Fruit fly (Drosophila melanogaster) whole organism, adult: ENCODE results near the gene CG12009.
A peak's percentile ranks its signal among the peaks of the same experiment; 100 is the strongest.

Experiments used
- CG11617 ChIP-seq: fragments of 200-800 bp; sonication (Bioruptor generic); optimal IDR thresholded peaks from 2 replicates; lab custom pipeline; 2017; ENCODE audit warnings: mild to moderate bottlenecking, missing biosample characterization, missing genetic modification reagents, missing genetic modification characterization
- CG12768 ChIP-seq: fragments of 200-800 bp; sonication (Bioruptor generic); optimal IDR thresholded peaks from 2 replicates; lab custom pipeline; 2017; ENCODE audit warnings: missing biosample characterization, missing genetic modification characterization, mild to moderate bottlenecking, moderate library complexity, missing genetic modification reagents
- CG1620 ChIP-seq: fragments of 200-800 bp; sonication (Bioruptor generic); optimal IDR thresholded peaks from 2 replicates; lab custom pipeline; 2016; ENCODE audit warnings: missing biosample characterization, missing genetic modification characterization
- CG33017 ChIP-seq: fragments of 200-800 bp; sonication (Bioruptor generic); optimal IDR thresholded peaks from 2 replicates; lab custom pipeline; 2018; ENCODE audit warnings: missing biosample characterization, mild to moderate bottlenecking, missing genetic modification characterization, moderate library complexity
- CG5204 ChIP-seq: fragments of 200-800 bp; sonication (Bioruptor generic); optimal IDR thresholded peaks from 2 replicates; lab custom pipeline; 2016; ENCODE audit warnings: missing biosample characterization, missing genetic modification characterization
- CG7045 ChIP-seq: fragments of 200-800 bp; sonication (Bioruptor generic); optimal IDR thresholded peaks from 2 replicates; lab custom pipeline; 2017; ENCODE audit warnings: missing biosample characterization, mild to moderate bottlenecking, missing genetic modification characterization
- CG7101 ChIP-seq: fragments of 200-800 bp; sonication (Bioruptor generic); optimal IDR thresholded peaks from 2 replicates; lab custom pipeline; 2018; ENCODE audit warnings: missing biosample characterization, mild to moderate bottlenecking, missing genetic modification characterization, moderate library complexity
- Clk ChIP-seq: fragments of 200-800 bp; sonication (Bioruptor generic); optimal IDR thresholded peaks from 2 replicates; lab custom pipeline; 2017; ENCODE audit warnings: missing biosample characterization, missing genetic modification characterization
- Crg-1 ChIP-seq: fragments of 200-800 bp; sonication (Bioruptor generic); optimal IDR thresholded peaks from 2 replicates; lab custom pipeline; 2016; ENCODE audit warnings: missing biosample characterization, missing genetic modification characterization
- Hr96 ChIP-seq: fragments of 200-800 bp; sonication (Bioruptor generic); optimal IDR thresholded peaks from 2 replicates; lab custom pipeline; 2016; ENCODE audit warnings: missing biosample characterization, missing genetic modification characterization
- Mnt ChIP-seq: fragments of 200-800 bp; sonication (Bioruptor generic); optimal IDR thresholded peaks from 2 replicates; lab custom pipeline; 2016; ENCODE audit warnings: missing biosample characterization, mild to moderate bottlenecking, missing genetic modification characterization
- bab1 ChIP-seq: fragments of 200-800 bp; sonication (Bioruptor generic); optimal IDR thresholded peaks from 3 replicates; lab custom pipeline; 2019; ENCODE audit warnings: missing biosample characterization, mild to moderate bottlenecking, missing genetic modification characterization, moderate library complexity
- cic ChIP-seq: fragments of 200-800 bp; sonication (Bioruptor generic); optimal IDR thresholded peaks from 2 replicates; lab custom pipeline; 2017; ENCODE audit warnings: missing biosample characterization, mild to moderate bottlenecking, missing genetic modification characterization, moderate library complexity
- cnc ChIP-seq, 2 experiments: fragments of >200 bp; optimal IDR thresholded peaks; 2 replicates each; lab custom pipeline; 2017
- kay ChIP-seq: fragments of 200-800 bp; sonication (Bioruptor generic); peaks from one replicate; lab custom pipeline; 2016; ENCODE audit warnings: missing biosample characterization, missing genetic modification characterization, borderline replicate concordance
- ovo ChIP-seq: fragments of 200-800 bp; sonication (Bioruptor generic); optimal IDR thresholded peaks from 2 replicates; lab custom pipeline; 2016; ENCODE audit warnings: missing biosample characterization, missing genetic modification characterization
- pad ChIP-seq: fragments of 200-800 bp; sonication (Bioruptor generic); optimal IDR thresholded peaks from 3 replicates; lab custom pipeline; 2017; ENCODE audit warnings: missing biosample characterization, missing genetic modification characterization, mild to moderate bottlenecking, moderate library complexity, missing genetic modification reagents
- tj ChIP-seq: fragments of 200-800 bp; sonication (Bioruptor generic); optimal IDR thresholded peaks from 3 replicates; lab custom pipeline; 2017; ENCODE audit warnings: missing biosample characterization, mild to moderate bottlenecking, missing genetic modification characterization, moderate library complexity
- toe ChIP-seq: fragments of 200-800 bp; sonication (Bioruptor generic); optimal IDR thresholded peaks from 2 replicates; lab custom pipeline; 2016; ENCODE audit warnings: missing biosample characterization, missing genetic modification characterization

The CG12009 gene

DNA sequence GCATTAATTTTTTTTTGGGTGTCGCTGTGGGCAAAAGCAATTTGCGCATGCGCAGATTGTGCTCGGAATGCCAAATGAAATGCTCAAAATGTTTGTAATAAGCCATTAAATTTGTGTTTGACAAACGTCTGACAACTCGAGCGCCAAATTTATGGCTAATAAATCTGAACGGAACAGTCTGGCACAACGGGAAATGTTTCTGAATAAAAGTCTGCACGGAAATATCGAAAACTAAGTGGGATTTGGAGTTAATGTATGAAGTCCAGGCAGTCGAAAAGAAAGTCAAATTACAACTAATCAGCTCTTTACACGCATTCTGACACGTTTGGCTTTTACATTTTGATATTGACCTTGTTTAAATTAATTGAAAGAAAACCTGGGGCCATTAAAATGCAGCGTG, at the start of gene CG12009:
Gene CG12009, plus strand, starts transcription at position 301 of the 400 bp plus-strand sequence.
- TF ChIP-seq pad (GFP tag; lab: Kevin White, UChicago) (no peak), kay (GFP tag; lab: Kevin White, UChicago) (no peak), Mnt (GFP tag; lab: Kevin White, UChicago) (no peak), CG12768 (GFP tag; lab: Kevin White, UChicago) (no peak), CG1620 (GFP tag; lab: Kevin White, UChicago) (no peak), toe (GFP tag; lab: Kevin White, UChicago) (no peak), cic (no peak), ovo (no peak), Hr96 (GFP tag; lab: Kevin White, UChicago) (no peak), Crg-1 (GFP tag; lab: Kevin White, UChicago) (no peak), CG11617 (GFP tag; lab: Kevin White, UChicago) (no peak)

DNA sequence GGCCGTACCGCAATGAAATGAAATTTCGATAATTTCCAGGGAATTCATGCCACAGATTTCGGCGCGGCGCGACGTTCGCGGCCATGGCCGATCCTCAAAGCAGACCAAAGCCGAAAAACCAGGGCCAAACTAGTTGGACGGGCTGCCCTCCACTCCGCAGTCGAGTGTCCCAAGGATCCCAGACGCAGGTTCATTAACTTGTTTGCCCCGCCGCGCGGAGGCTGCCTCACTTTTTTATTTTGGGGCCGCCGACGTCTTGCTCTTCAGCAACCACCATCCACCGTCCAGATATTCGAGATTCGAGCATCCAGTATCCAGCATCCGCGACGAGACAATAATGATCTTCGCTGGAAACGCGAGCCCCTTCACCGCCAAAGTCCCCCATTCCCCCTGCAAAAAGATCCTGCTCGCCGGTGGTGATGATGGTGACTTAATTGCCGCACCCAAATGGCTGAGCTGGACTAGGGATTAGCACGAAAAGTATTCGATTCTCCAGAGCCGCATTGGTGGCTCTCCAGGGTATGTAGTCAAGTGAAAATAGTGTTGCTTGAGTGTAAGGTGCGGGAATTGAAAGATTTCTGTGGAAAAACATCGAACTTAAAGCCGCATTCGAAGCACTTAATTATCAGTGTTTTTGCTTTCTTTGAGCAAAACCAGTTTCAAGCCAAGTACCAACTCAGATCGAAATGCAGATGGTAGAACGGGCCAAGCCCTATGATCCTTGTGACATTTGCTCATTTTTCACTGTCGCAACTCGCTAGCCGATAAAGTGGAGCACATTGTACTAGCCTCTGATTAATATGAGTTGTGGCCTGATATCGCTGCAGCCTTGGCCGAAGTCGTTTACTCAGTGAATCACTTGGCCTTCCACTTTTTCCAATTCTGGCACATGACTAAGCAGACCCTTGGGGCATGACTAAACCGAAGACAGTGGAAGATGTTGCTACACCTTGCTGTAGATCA, 48.9 kb upstream of the CG12009 start:
- TF ChIP-seq CG11617 (GFP tag; lab: Kevin White, UChicago), result no peak
- no peak for TF ChIP-seq Mnt (GFP tag; lab: Kevin White, UChicago)
- TF ChIP-seq CG5204, result no peak
- no peak for TF ChIP-seq pad (GFP tag; lab: Kevin White, UChicago)
- TF ChIP-seq CG33017 (tag; lab: Kevin White, UChicago), result no peak
- no peak for TF ChIP-seq CG12768 (GFP tag; lab: Kevin White, UChicago)
- no peak for TF ChIP-seq ovo
- no peak for TF ChIP-seq kay (GFP tag; lab: Kevin White, UChicago)
- TF ChIP-seq cic, result no peak
- TF ChIP-seq Crg-1 (GFP tag; lab: Kevin White, UChicago), result no peak
- no peak for TF ChIP-seq cnc (optimal IDR thresholded peaks at IDR 0.05; lab: Kevin White, UChicago)
- no peak for TF ChIP-seq bab1 (GFP tag; lab: Kevin White, UChicago)
- no peak for TF ChIP-seq CG7101 (tag; lab: Kevin White, UChicago)
- TF ChIP-seq CG7045 (GFP tag; lab: Kevin White, UChicago), result no peak
- TF ChIP-seq toe (GFP tag; lab: Kevin White, UChicago), result no peak
- no peak for TF ChIP-seq Hr96 (GFP tag; lab: Kevin White, UChicago)

DNA sequence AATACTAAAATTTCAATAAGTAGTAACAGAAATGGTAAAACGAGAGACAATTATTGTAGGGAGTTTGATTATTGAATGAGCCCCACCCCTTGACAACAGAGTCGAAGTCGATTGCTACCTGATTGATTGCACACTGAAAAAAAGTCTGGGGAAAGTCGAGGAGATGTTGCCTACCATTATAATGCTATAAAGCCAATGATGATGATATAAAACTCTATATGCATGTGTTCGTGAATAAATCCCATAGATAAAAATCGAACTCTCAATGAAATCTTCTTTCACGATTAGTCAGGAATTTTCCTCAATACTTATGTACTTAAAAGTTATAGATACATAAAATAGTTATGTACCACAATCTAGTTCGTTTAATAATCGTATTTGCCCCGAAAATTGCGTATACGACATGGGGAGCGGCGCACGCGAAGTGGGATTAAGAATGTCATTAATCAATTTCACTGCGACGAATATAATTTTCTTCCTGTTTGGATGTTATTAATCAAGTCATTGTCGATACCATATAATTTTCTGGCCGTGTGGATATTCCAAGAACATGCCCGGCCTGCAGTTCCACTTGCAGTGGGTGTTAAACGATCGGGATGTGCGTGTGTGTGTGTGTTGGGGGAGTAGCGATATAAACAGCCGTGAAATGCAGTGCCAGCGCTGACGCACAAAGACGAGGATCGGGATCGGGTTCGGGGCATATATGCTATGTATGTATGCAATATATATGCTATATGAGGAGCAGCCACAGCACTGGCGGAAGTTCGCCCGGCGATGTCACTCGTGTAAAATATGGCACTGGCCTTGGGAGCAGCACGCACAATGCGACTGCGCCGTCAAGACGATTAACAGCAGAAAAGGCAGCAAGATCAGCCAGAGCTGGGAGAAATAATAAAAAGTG, 46.8 kb upstream of the CG12009 start, which contains the start of gene CG12078:
Gene CG12078, minus strand, starts transcription at position 51 of the 901 bp plus-strand sequence.
- no peak for TF ChIP-seq tj (GFP tag; lab: Kevin White, UChicago)
- no peak for TF ChIP-seq kay (GFP tag; lab: Kevin White, UChicago)
- TF ChIP-seq CG12768 (GFP tag; lab: Kevin White, UChicago), result no peak
- no peak for TF ChIP-seq toe (GFP tag; lab: Kevin White, UChicago)
- TF ChIP-seq CG7045 (GFP tag; lab: Kevin White, UChicago), result no peak
- TF ChIP-seq pad (GFP tag; lab: Kevin White, UChicago), result no peak

DNA sequence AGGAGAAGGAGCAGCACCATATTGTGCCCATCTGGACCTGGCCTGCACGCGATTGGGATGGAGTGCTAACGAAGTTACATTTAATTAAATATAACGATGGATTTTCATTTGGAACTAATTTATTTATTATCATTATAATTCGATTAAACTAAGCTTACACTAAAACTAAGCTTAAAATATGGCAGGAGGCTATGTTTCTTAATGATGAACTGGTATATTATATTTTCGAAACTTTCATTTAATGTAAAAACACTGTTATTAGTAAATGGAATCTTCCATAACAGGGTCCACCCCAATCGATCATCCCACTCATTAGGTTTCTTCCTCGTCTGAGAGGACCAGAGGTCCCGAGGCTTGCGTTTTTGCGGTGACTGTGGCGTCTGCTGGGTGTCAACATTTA, 46.1 kb upstream of the CG12009 start:
- TF ChIP-seq kay (GFP tag; lab: Kevin White, UChicago) (no peak), CG33017 (tag; lab: Kevin White, UChicago) (no peak), CG7045 (GFP tag; lab: Kevin White, UChicago) (no peak), CG5204 (no peak), pad (GFP tag; lab: Kevin White, UChicago) (no peak), Mnt (GFP tag; lab: Kevin White, UChicago) (no peak), Clk (no peak), toe (GFP tag; lab: Kevin White, UChicago) (no peak), CG7101 (tag; lab: Kevin White, UChicago) (no peak), tj (GFP tag; lab: Kevin White, UChicago) (no peak), ovo (no peak)

DNA sequence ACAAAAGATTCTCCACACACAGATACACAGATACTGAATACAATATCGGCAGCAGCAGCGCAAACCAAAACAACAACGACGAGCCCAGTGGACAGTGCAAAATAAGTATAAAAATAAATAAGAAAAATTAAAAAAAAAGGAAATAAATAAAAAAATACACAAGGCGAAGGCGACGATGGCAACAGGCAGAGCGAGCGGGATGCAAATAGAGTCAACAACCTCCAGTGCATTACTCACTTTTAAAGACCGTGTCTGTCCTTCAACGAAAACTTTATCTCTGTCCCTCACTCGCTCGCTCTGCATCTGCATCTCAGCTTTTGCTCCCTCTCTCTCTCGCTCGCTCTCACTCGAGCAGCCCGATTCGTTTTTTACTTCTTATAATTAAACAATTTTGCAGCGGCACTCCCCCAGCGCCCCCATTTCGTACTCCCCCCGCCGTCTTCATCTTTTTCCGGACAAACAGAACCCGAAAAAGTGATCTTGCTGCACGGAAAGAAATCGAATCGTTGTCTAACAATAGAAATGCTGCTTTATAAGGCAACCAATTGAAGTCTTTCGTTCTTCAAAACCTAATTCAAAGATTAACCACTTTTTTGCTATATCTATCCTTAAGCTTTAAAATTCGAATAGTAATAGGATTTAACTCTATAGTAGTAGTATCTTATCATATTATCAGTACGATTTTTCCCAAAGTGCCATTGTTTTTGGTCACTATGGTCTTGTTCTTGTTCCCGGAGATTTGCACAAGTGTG, 44.7 kb upstream of the CG12009 start:
- no peak for TF ChIP-seq CG5204
- peak; percentile 16 for TF ChIP-seq cic
